Fruit fly (Drosophila melanogaster) whole organism, embryonic: ENCODE data around the gene in.

Experiments
- Abd-B ChIP-seq: fragments of 200-800 bp; sonication (Bioruptor generic); optimal IDR thresholded peaks from 2 replicates; lab custom pipeline; 2018; ENCODE audit warnings: missing biosample characterization, mild to moderate bottlenecking, missing genetic modification characterization, moderate library complexity
- Adf1 ChIP-seq: fragments of 200-800 bp; sonication (Bioruptor generic); IDR thresholded peaks from 2 replicates; pipeline ENCODE4 v1.3.6; 2022; ENCODE audit warnings: missing biosample characterization, missing genetic modification characterization
- Aef1 ChIP-seq: fragments of 200-800 bp; sonication (Bioruptor generic); IDR thresholded peaks from 3 replicates; pipeline ENCODE4 v1.3.6; 2022; ENCODE audit warnings: missing biosample characterization, missing genetic modification characterization
- Bdp1 ChIP-seq: fragments of 200-800 bp; sonication (Bioruptor generic); optimal IDR thresholded peaks from 3 replicates; lab custom pipeline; 2016; ENCODE audit warnings: missing biosample characterization, missing genetic modification characterization
- CG11504 ChIP-seq: fragments of 200-800 bp; sonication (Bioruptor generic); optimal IDR thresholded peaks from 3 replicates; lab custom pipeline; 2019; ENCODE audit warnings: missing biosample characterization, mild to moderate bottlenecking, missing genetic modification characterization, moderate library complexity
- CG12104 ChIP-seq: fragments of 200-800 bp; sonication (Bioruptor generic); optimal IDR thresholded peaks from 3 replicates; lab custom pipeline; 2016; ENCODE audit warnings: missing biosample characterization, missing genetic modification characterization
- CG12942 ChIP-seq: fragments of 200-800 bp; sonication (Bioruptor generic); optimal IDR thresholded peaks from 3 replicates; lab custom pipeline; 2016; ENCODE audit warnings: missing biosample characterization, missing genetic modification characterization
- CG1832 ChIP-seq: fragments of 200-800 bp; sonication (Bioruptor generic); optimal IDR thresholded peaks from 2 replicates; lab custom pipeline; 2017; ENCODE audit warnings: missing biosample characterization, mild to moderate bottlenecking, missing genetic modification characterization, inconsistent platforms
- CG18764 ChIP-seq: fragments of 200-800 bp; sonication (Bioruptor generic); optimal IDR thresholded peaks from 3 replicates; lab custom pipeline; 2016; ENCODE audit warnings: missing biosample characterization, missing genetic modification characterization
- CG2199 ChIP-seq: fragments of 200-800 bp; sonication (Bioruptor generic); IDR thresholded peaks from 3 replicates; pipeline ENCODE4 v1.3.6; 2022; ENCODE audit warnings: missing biosample characterization, missing genetic modification characterization
- CG30431 ChIP-seq: fragments of 200-800 bp; sonication (Bioruptor generic); optimal IDR thresholded peaks from 2 replicates; lab custom pipeline; 2017; ENCODE audit warnings: missing biosample characterization, missing genetic modification characterization
- CG3281 ChIP-seq: fragments of 200-800 bp; sonication (Bioruptor generic); optimal IDR thresholded peaks from 3 replicates; lab custom pipeline; 2017; ENCODE audit warnings: missing biosample characterization, mild to moderate bottlenecking, missing genetic modification characterization
- CG33213 ChIP-seq: fragments of 200-800 bp; sonication (Bioruptor generic); optimal IDR thresholded peaks from 3 replicates; lab custom pipeline; 2016; ENCODE audit warnings: missing biosample characterization, missing genetic modification characterization
- CG3726 ChIP-seq: fragments of 200-800 bp; sonication (Bioruptor generic); IDR thresholded peaks from 3 replicates; pipeline ENCODE4, ENCODE4 v1.3.6; 2022; ENCODE audit warnings: missing biosample characterization, missing genetic modification characterization
- CG3995 ChIP-seq: fragments of 200-800 bp; sonication (Bioruptor generic); optimal IDR thresholded peaks from 3 replicates; lab custom pipeline; 2016; ENCODE audit warnings: missing biosample characterization, missing genetic modification characterization
- CG4360 ChIP-seq: fragments of 200-800 bp; sonication (Bioruptor generic); IDR thresholded peaks from 2 replicates; pipeline ENCODE4 v1.3.6; 2022; ENCODE audit warnings: missing biosample characterization, missing genetic modification characterization
- CG43689 ChIP-seq: fragments of 200-800 bp; sonication (Bioruptor generic); IDR thresholded peaks from 2 replicates; pipeline ENCODE4 v1.3.6; 2022; ENCODE audit warnings: missing biosample characterization, missing genetic modification characterization
- CG6683 ChIP-seq: fragments of 200-800 bp; sonication (Bioruptor generic); optimal IDR thresholded peaks from 2 replicates; lab custom pipeline; 2017; ENCODE audit warnings: missing biosample characterization, mild to moderate bottlenecking, missing genetic modification characterization, missing genetic modification reagents
- CG6765 ChIP-seq: fragments of 200-800 bp; sonication (Bioruptor generic); optimal IDR thresholded peaks from 3 replicates; lab custom pipeline; 2017; ENCODE audit warnings: missing biosample characterization, mild to moderate bottlenecking, missing genetic modification characterization
- CG9876 ChIP-seq: fragments of 200-800 bp; sonication (Bioruptor generic); optimal IDR thresholded peaks from 2 replicates; lab custom pipeline; 2016; ENCODE audit warnings: missing biosample characterization, missing genetic modification characterization
- Camta ChIP-seq: fragments of 200-800 bp; sonication (Bioruptor generic); optimal IDR thresholded peaks from 2 replicates; lab custom pipeline; 2016; ENCODE audit warnings: missing biosample characterization, missing genetic modification characterization
- Dek ChIP-seq: fragments of 200-800 bp; sonication (Bioruptor generic); optimal IDR thresholded peaks from 3 replicates; lab custom pipeline; 2019; ENCODE audit warnings: missing biosample characterization, mild to moderate bottlenecking, missing genetic modification characterization, moderate library complexity
- Dip2 ChIP-seq: fragments of 200-800 bp; sonication (Bioruptor generic); IDR thresholded peaks from 2 replicates; pipeline ENCODE4 v1.3.6; 2022; ENCODE audit warnings: missing biosample characterization, missing genetic modification characterization
- HLH4C ChIP-seq: fragments of 200-800 bp; sonication (Bioruptor generic); IDR thresholded peaks from 3 replicates; pipeline ENCODE4 v1.3.6; 2022; ENCODE audit warnings: missing biosample characterization, missing genetic modification characterization; ENCODE audit not compliant: partially characterized antibody
- MBD-R2 ChIP-seq: fragments of 200-800 bp; sonication (Bioruptor generic); IDR thresholded peaks from 2 replicates; pipeline ENCODE4 v1.3.6; 2022; ENCODE audit warnings: missing biosample characterization, missing genetic modification characterization
- Myb ChIP-seq: fragments of 200-800 bp; sonication (Bioruptor generic); optimal IDR thresholded peaks from 2 replicates; lab custom pipeline; 2016; ENCODE audit warnings: missing biosample characterization, missing genetic modification characterization
- NFAT ChIP-seq: fragments of 200-800 bp; sonication (Bioruptor generic); IDR thresholded peaks from 2 replicates; pipeline ENCODE4 v1.3.6; 2022; ENCODE audit warnings: missing biosample characterization, missing genetic modification characterization
- NK7.1 ChIP-seq: fragments of 200-800 bp; sonication (Bioruptor generic); optimal IDR thresholded peaks from 3 replicates; lab custom pipeline; 2016; ENCODE audit warnings: missing biosample characterization, missing genetic modification characterization
- Scr ChIP-seq: fragments of 200-800 bp; sonication (Bioruptor generic); IDR thresholded peaks from 2 replicates; pipeline ENCODE4 v1.3.6; 2022; ENCODE audit warnings: missing biosample characterization, missing genetic modification characterization; ENCODE audit not compliant: partially characterized antibody
- Six4 ChIP-seq: fragments of 200-800 bp; sonication (Bioruptor generic); optimal IDR thresholded peaks from 2 replicates; lab custom pipeline; 2016; ENCODE audit warnings: missing biosample characterization, missing genetic modification characterization
- Sox100B ChIP-seq: fragments of 200-800 bp; sonication (Bioruptor generic); optimal IDR thresholded peaks from 3 replicates; lab custom pipeline; 2018; ENCODE audit warnings: missing biosample characterization, mild to moderate bottlenecking, missing genetic modification characterization
- Taf1 ChIP-seq: fragments of 200-800 bp; sonication (Bioruptor generic); IDR thresholded peaks from 2 replicates; pipeline ENCODE4 v1.3.6; 2022; ENCODE audit warnings: missing biosample characterization, missing genetic modification characterization
- Trl ChIP-seq, 3 experiments: fragments of >200 bp in 2 of 3; fragments of 200-800 bp in 1 of 3; sonication (Bioruptor generic) in 1 of 3; optimal IDR thresholded peaks; 2 replicates in 1 of 3; 3 replicates in 2 of 3; lab custom pipeline; 2016 to 2017; ENCODE audit warnings: missing biosample characterization in 1 of 3, missing genetic modification characterization in 1 of 3
- Vsx1 ChIP-seq: fragments of 200-800 bp; sonication (Bioruptor generic); optimal IDR thresholded peaks from 2 replicates; lab custom pipeline; 2017; ENCODE audit warnings: missing biosample characterization, mild to moderate bottlenecking, missing genetic modification characterization, missing genetic modification reagents
- chif ChIP-seq, 2 experiments: fragments of 200-800 bp; sonication (Bioruptor generic); optimal IDR thresholded peaks; 3 replicates each; lab custom pipeline; 2016; ENCODE audit warnings: missing biosample characterization in 2 of 2, missing genetic modification characterization in 2 of 2
- dysf ChIP-seq: fragments of 200-800 bp; sonication (Bioruptor generic); IDR thresholded peaks from 3 replicates; pipeline ENCODE4 v1.3.6; 2022; ENCODE audit warnings: missing biosample characterization, missing genetic modification characterization
- en ChIP-seq: fragments of 200-800 bp; sonication (Bioruptor generic); optimal IDR thresholded peaks from 2 replicates; lab custom pipeline; 2016; ENCODE audit warnings: missing biosample characterization, missing genetic modification characterization
- esg ChIP-seq: fragments of 200-800 bp; sonication (Bioruptor generic); conservative IDR thresholded peaks from 2 replicates; pipeline ENCODE4 v1.3.6; 2022; ENCODE audit warnings: missing biosample characterization, missing genetic modification characterization
- exex ChIP-seq: fragments of 200-800 bp; sonication (Bioruptor generic); optimal IDR thresholded peaks from 4 replicates; lab custom pipeline; 2018; ENCODE audit warnings: missing biosample characterization, mild to moderate bottlenecking, missing genetic modification characterization, moderate library complexity
- hb ChIP-seq: fragments of 200-800 bp; sonication (Bioruptor generic); IDR thresholded peaks from 3 replicates; pipeline ENCODE4 v1.3.6; 2022; ENCODE audit warnings: missing biosample characterization, missing genetic modification characterization; ENCODE audit not compliant: partially characterized antibody
- hkb ChIP-seq, 2 experiments: fragments of 200-800 bp in 1 of 2; fragments of >200 bp in 1 of 2; sonication (Bioruptor generic) in 1 of 2; IDR thresholded peaks in 1 of 2; optimal IDR thresholded peaks in 1 of 2; 2 replicates each; pipeline versions ENCODE4 v1.3.6 to Lab custom; 2017 to 2022; ENCODE audit warnings: missing biosample characterization in 1 of 2, missing genetic modification characterization in 1 of 2
- lab ChIP-seq: fragments of 200-800 bp; sonication (Bioruptor generic); optimal IDR thresholded peaks from 3 replicates; lab custom pipeline; 2017; ENCODE audit warnings: missing biosample characterization, missing genetic modification characterization, mild to moderate bottlenecking, moderate library complexity, missing genetic modification reagents
- nmo ChIP-seq: fragments of 200-800 bp; sonication (Bioruptor generic); optimal IDR thresholded peaks from 2 replicates; lab custom pipeline; 2018; ENCODE audit warnings: missing biosample characterization, mild to moderate bottlenecking, missing genetic modification characterization, moderate library complexity
- sd ChIP-seq: fragments of 200-800 bp; sonication (Bioruptor generic); optimal IDR thresholded peaks from 3 replicates; lab custom pipeline; 2018; ENCODE audit warnings: missing biosample characterization, mild to moderate bottlenecking, missing genetic modification characterization, moderate library complexity
- sr ChIP-seq: fragments of 200-800 bp; sonication (Bioruptor generic); IDR thresholded peaks from 3 replicates; pipeline ENCODE4 v1.3.6; 2022; ENCODE audit warnings: missing biosample characterization, missing genetic modification characterization
- tgo ChIP-seq: fragments of 200-800 bp; sonication (Bioruptor generic); IDR thresholded peaks from 3 replicates; pipeline ENCODE4 v1.3.6; 2022; ENCODE audit warnings: missing biosample characterization, missing genetic modification characterization
- trem ChIP-seq: fragments of 200-800 bp; optimal IDR thresholded peaks from 3 replicates; lab custom pipeline; 2019; ENCODE audit warnings: missing biosample characterization, mild to moderate bottlenecking, missing genetic modification characterization, moderate library complexity
- wor ChIP-seq: fragments of 200-800 bp; sonication (Bioruptor generic); IDR thresholded peaks from 2 replicates; pipeline ENCODE4 v1.3.6; 2022; ENCODE audit warnings: missing biosample characterization, missing genetic modification characterization
- yki ChIP-seq: fragments of >200 bp; optimal IDR thresholded peaks from 3 replicates; lab custom pipeline; 2018
- z ChIP-seq: fragments of 200-800 bp; sonication (Bioruptor generic); IDR thresholded peaks from 3 replicates; pipeline ENCODE4 v1.3.6; 2022; ENCODE audit warnings: missing biosample characterization, missing genetic modification characterization
- zfh2 ChIP-seq: fragments of 200-800 bp; sonication (Bioruptor generic); optimal IDR thresholded peaks from 2 replicates; lab custom pipeline; 2016; ENCODE audit warnings: missing biosample characterization, missing genetic modification characterization

Gene in

DNA sequence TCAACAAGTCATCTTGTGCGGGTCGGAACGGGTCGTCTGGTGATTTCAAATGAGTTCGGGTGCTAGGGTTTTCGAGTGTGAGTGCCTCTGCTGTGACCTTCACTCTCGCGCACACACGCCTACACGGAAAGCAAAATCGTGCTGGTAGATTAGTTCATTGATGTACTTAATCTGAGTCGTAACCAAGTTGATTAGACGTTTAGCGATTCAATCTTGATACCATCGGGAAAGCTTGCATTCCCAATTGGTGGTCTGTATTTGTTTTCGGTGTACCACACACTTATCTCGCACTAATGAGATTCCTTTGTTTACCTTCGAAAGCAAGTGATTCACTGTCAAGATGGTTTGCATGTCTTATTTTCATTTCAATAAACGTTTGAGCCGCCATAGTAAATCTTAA, 22.0 kb downstream of the in start (continued):
- TF ChIP-seq exex (tag; lab: Kevin White, UChicago) (peak; percentile 86), Myb (peak; percentile 13), Dip2 (GFP tag; lab: Robert Waterston, UW) (no peak), CG30431 (GFP tag; lab: Kevin White, UChicago) (no peak), wor (GFP tag; lab: Robert Waterston, UW) (no peak), CG1832 (GFP tag; lab: Kevin White, UChicago) (no peak), MBD-R2 (no peak), yki (lab: Kevin White, UChicago) (no peak), CG33213 (GFP tag; lab: Kevin White, UChicago) (no peak), lab (GFP tag; lab: Kevin White, UChicago) (peak; percentile 67), Vsx1 (no peak), chif (GFP tag; optimal IDR thresholded peaks at IDR 0.05; lab: Kevin White, UChicago) (peak in 1 of 2 experiments; percentile 13), CG6765 (GFP tag; lab: Kevin White, UChicago) (no peak), sr (GFP tag; lab: Robert Waterston, UW) (0 out of 3 replicates have a peak, but pooled peaks have one; percentile 35), Trl (optimal IDR thresholded peaks at IDR 0.05; lab: Kevin White, UChicago) (no peak), Trl (GFP tag; optimal IDR thresholded peaks at IDR 0.05; lab: Kevin White, UChicago) (peak; percentile 31), Adf1 (GFP tag; lab: Robert Waterston, UW) (no peak), HLH4C (no peak), CG18764 (GFP tag; lab: Kevin White, UChicago) (no peak), CG3995 (GFP tag; lab: Kevin White, UChicago) (no peak), CG12104 (GFP tag; lab: Kevin White, UChicago) (no peak), nmo (GFP tag; lab: Kevin White, UChicago) (peak; percentile 0), Camta (GFP tag; lab: Kevin White, UChicago) (no peak), Taf1 (GFP tag; lab: Robert Waterston, UW) (no peak), NK7.1 (GFP tag; lab: Kevin White, UChicago) (no peak), dysf (GFP tag; lab: Robert Waterston, UW) (peak; percentile 73), hkb (optimal IDR thresholded peaks at IDR 0.05; lab: Kevin White, UChicago) (no peak), hkb (GFP tag; IDR thresholded peaks at IDR 0.05; lab: Robert Waterston, UW) (0 out of 2 replicates have a peak, but pooled peaks have one; percentile 29), en (GFP tag; lab: Kevin White, UChicago) (no peak), tgo (GFP tag; lab: Robert Waterston, UW) (peak; percentile 51; the same call in 1 of the 3 replicates), CG3726 (GFP tag; lab: Robert Waterston, UW) (no peak), hb (GFP tag; lab: Robert Waterston, UW) (no peak), zfh2 (peak; percentile 7), NFAT (no peak; the same call in 1 of the 2 replicates), Scr (GFP tag; lab: Robert Waterston, UW) (no peak), Six4 (no peak), CG6683 (GFP tag; lab: Kevin White, UChicago) (no peak), z (GFP tag; lab: Robert Waterston, UW) (no peak), CG12942 (GFP tag; lab: Kevin White, UChicago) (no peak), CG43689 (GFP tag; lab: Robert Waterston, UW) (peak; percentile 24; the same call in 1 of the 2 replicates), CG11504 (tag; lab: Kevin White, UChicago) (peak; percentile 43), Abd-B (GFP tag; lab: Kevin White, UChicago) (no peak), Dek (tag; lab: Kevin White, UChicago) (peak; percentile 45), CG9876 (GFP tag; lab: Kevin White, UChicago) (no peak), Sox100B (GFP tag; lab: Kevin White, UChicago) (no peak), sd (tag; lab: Kevin White, UChicago) (peak; percentile 72), CG4360 (GFP tag; lab: Robert Waterston, UW) (no peak), CG2199 (GFP tag; lab: Robert Waterston, UW) (no peak), trem (tag; lab: Kevin White, UChicago) (no peak), esg (GFP tag; lab: Robert Waterston, UW) (no peak), CG3281 (GFP tag; lab: Kevin White, UChicago) (peak; percentile 22), Aef1 (peak; percentile 57; the same call in 2 of the 3 replicates), Bdp1 (GFP tag; lab: Kevin White, UChicago) (no peak)
